Fruit fly (Drosophila melanogaster) whole organism, wandering third instar larva: ENCODE measurements around the gene Pect.

ENCODE experiments used
- CG32264 ChIP-seq: fragments of 200-800 bp; sonication (Bioruptor generic); optimal IDR thresholded peaks from 2 replicates; lab custom pipeline; 2016; ENCODE audit warnings: missing biosample characterization, missing genetic modification characterization
- CG9705 ChIP-seq: fragments of 200-800 bp; sonication (Bioruptor generic); optimal IDR thresholded peaks from 2 replicates; lab custom pipeline; 2018; ENCODE audit warnings: missing biosample characterization, mild to moderate bottlenecking, missing genetic modification characterization
- Dif ChIP-seq: fragments of 200-275, 200-300 bp; sonication (Bioruptor generic); optimal IDR thresholded peaks from 2 replicates; lab custom pipeline; 2018; ENCODE audit warnings: missing biosample characterization, missing genetic modification characterization; ENCODE audit not compliant: partially characterized antibody
- GATAd ChIP-seq: sonication (Bioruptor generic); optimal IDR thresholded peaks from 2 replicates; lab custom pipeline; 2016; ENCODE audit warnings: missing biosample characterization, missing genetic modification characterization
- HLH106 ChIP-seq: fragments of 200-800 bp; optimal IDR thresholded peaks from 3 replicates; lab custom pipeline; 2019; ENCODE audit warnings: missing biosample characterization, mild to moderate bottlenecking, missing genetic modification characterization, moderate library complexity
- Hr83 ChIP-seq: fragments of 200-300 bp; sonication (Bioruptor generic); optimal IDR thresholded peaks from 2 replicates; lab custom pipeline; 2016; ENCODE audit warnings: missing biosample characterization, mild to moderate bottlenecking, missing genetic modification characterization, moderate library complexity; ENCODE audit not compliant: poor library complexity, severe bottlenecking
- Jra ChIP-seq: sonication (Bioruptor generic); optimal IDR thresholded peaks from 2 replicates; lab custom pipeline; 2016; ENCODE audit warnings: missing biosample characterization, missing genetic modification characterization
- Mio ChIP-seq: sonication (Bioruptor generic); optimal IDR thresholded peaks from 2 replicates; lab custom pipeline; 2016; ENCODE audit warnings: missing biosample characterization, missing genetic modification characterization
- N ChIP-seq: fragments of >200 bp; optimal IDR thresholded peaks from 2 replicates; lab custom pipeline; 2018; ENCODE audit warnings: missing biosample characterization, missing external identifiers, missing genetic modification characterization
- OdsH ChIP-seq: fragments of 200-800 bp; sonication (Bioruptor generic); optimal IDR thresholded peaks from 2 replicates; lab custom pipeline; 2016; ENCODE audit warnings: missing biosample characterization, mild to moderate bottlenecking, missing genetic modification characterization
- Rel ChIP-seq, 2 experiments: fragments of 200-800 bp; sonication (Bioruptor generic) in 1 of 2; optimal IDR thresholded peaks; 2 replicates in 1 of 2; 3 replicates in 1 of 2; lab custom pipeline; 2016 to 2019; ENCODE audit warnings: mild to moderate bottlenecking in 2 of 2, missing biosample characterization in 2 of 2, missing genetic modification characterization in 2 of 2, moderate library complexity in 1 of 2
- Sp1 ChIP-seq: fragments of 200-800 bp; sonication (Bioruptor generic); optimal IDR thresholded peaks from 3 replicates; lab custom pipeline; 2019; ENCODE audit warnings: missing biosample characterization, mild to moderate bottlenecking, missing genetic modification characterization, moderate library complexity
- Vsx2 ChIP-seq: fragments of 200-300, 225-300 bp; sonication (Bioruptor generic); optimal IDR thresholded peaks from 2 replicates; lab custom pipeline; 2018; ENCODE audit warnings: missing biosample characterization, missing genetic modification characterization; ENCODE audit not compliant: partially characterized antibody
- br ChIP-seq: fragments of 200-800 bp; sonication (Bioruptor generic); optimal IDR thresholded peaks from 2 replicates; lab custom pipeline; 2016; ENCODE audit warnings: missing biosample characterization, missing genetic modification characterization
- brk ChIP-seq: fragments of 200-800 bp; sonication (Bioruptor generic); optimal IDR thresholded peaks from 2 replicates; lab custom pipeline; 2016; ENCODE audit warnings: missing biosample characterization, mild to moderate bottlenecking, missing genetic modification characterization
- dl ChIP-seq, 2 experiments: fragments of 175-275, 200-275 bp in 1 of 2; fragments of 200-275 bp in 1 of 2; sonication (Bioruptor generic); optimal IDR thresholded peaks; lab custom pipeline; 2018; ENCODE audit warnings: mild to moderate bottlenecking in 2 of 2, missing biosample characterization in 2 of 2, missing genetic modification characterization in 2 of 2, moderate library complexity in 2 of 2; ENCODE audit not compliant: partially characterized antibody in 2 of 2, insufficient read depth in 1 of 2
- dsf ChIP-seq: sonication (Bioruptor generic); optimal IDR thresholded peaks from 2 replicates; lab custom pipeline; 2016; ENCODE audit warnings: missing biosample characterization, missing genetic modification characterization, borderline replicate concordance
- ey ChIP-seq: fragments of 200-800 bp; sonication (Bioruptor generic); optimal IDR thresholded peaks from 2 replicates; lab custom pipeline; 2016; ENCODE audit warnings: missing biosample characterization, missing genetic modification characterization
- foxo ChIP-seq, 2 experiments: fragments of 200-800 bp; sonication (Bioruptor generic); optimal IDR thresholded peaks; 2 replicates in 1 of 2; 3 replicates in 1 of 2; lab custom pipeline; 2016 to 2017; ENCODE audit warnings: missing biosample characterization in 2 of 2, missing genetic modification characterization in 2 of 2
- fru ChIP-seq: fragments of 200-800 bp; sonication (Bioruptor generic); optimal IDR thresholded peaks from 3 replicates; lab custom pipeline; 2016; ENCODE audit warnings: missing biosample characterization, mild to moderate bottlenecking, missing genetic modification characterization
- h ChIP-seq: fragments of 200-800 bp; sonication (Bioruptor generic); optimal IDR thresholded peaks from 3 replicates; lab custom pipeline; 2016; ENCODE audit warnings: missing biosample characterization, mild to moderate bottlenecking, missing genetic modification characterization
- jim ChIP-seq: fragments of 175-275, 200-325 bp; sonication (Bioruptor generic); optimal IDR thresholded peaks from 2 replicates; lab custom pipeline; 2016; ENCODE audit warnings: missing biosample characterization, mild to moderate bottlenecking, missing genetic modification characterization
- lola ChIP-seq: fragments of >200 bp; optimal IDR thresholded peaks from 2 replicates; lab custom pipeline; 2017; ENCODE audit warnings: missing biosample characterization, missing genetic modification characterization
- pan ChIP-seq: fragments of >200 bp; optimal IDR thresholded peaks from 2 replicates; lab custom pipeline; 2017
- psq ChIP-seq: fragments of 200-800 bp; sonication (Bioruptor generic); optimal IDR thresholded peaks from 3 replicates; lab custom pipeline; 2017; ENCODE audit warnings: missing biosample characterization, mild to moderate bottlenecking, missing genetic modification characterization, moderate library complexity
- rgr ChIP-seq: fragments of 200-800 bp; sonication (Bioruptor generic); optimal IDR thresholded peaks from 3 replicates; lab custom pipeline; 2016; ENCODE audit warnings: missing biosample characterization, mild to moderate bottlenecking, missing genetic modification characterization
- sv ChIP-seq: fragments of 200-800 bp; sonication (Bioruptor generic); optimal IDR thresholded peaks from 3 replicates; lab custom pipeline; 2016; ENCODE audit warnings: missing biosample characterization, missing genetic modification characterization
- tai ChIP-seq: sonication (Bioruptor generic); optimal IDR thresholded peaks from 2 replicates; lab custom pipeline; 2016; ENCODE audit warnings: missing biosample characterization, missing genetic modification characterization
- usp ChIP-seq: fragments of >200 bp; optimal IDR thresholded peaks from 2 replicates; lab custom pipeline; 2017; ENCODE audit warnings: missing biosample characterization, missing genetic modification characterization

Pect gene

dm6 chr2L:13165802-13166347, 37.7 kb upstream of the Pect start, which contains the start of gene DnaJ-H:
TSS of gene DnaJ-H (minus strand) at chr2L:13166072.
- TF ChIP-seq Dif (GFP tag; lab: Kevin White, UChicago) (peak; percentile 50), psq (GFP tag; lab: Kevin White, UChicago) (peak; percentile 99), Hr83 (GFP tag; lab: Kevin White, UChicago) (no peak), jim (GFP tag; lab: Kevin White, UChicago) (no peak), pan (lab: Kevin White, UChicago) (no peak), dl (GFP tag; optimal IDR thresholded peaks at IDR 0.05; lab: Kevin White, UChicago; ENCODE audit: insufficient read depth in 1 of 2, partially characterized antibody in 2 of 2) (peak in 1 of 2 experiments; percentile 9)

- no peak for TF ChIP-seq ey (GFP tag; lab: Kevin White, UChicago)
- TF ChIP-seq HLH106 (tag; lab: Kevin White, UChicago): no peak
- no peak for TF ChIP-seq pan (lab: Kevin White, UChicago)
- no peak for TF ChIP-seq CG32264 (GFP tag; lab: Kevin White, UChicago)
- no peak for TF ChIP-seq rgr
- no peak for TF ChIP-seq N
- TF ChIP-seq jim (GFP tag; lab: Kevin White, UChicago): no peak
- no peak for TF ChIP-seq GATAd (GFP tag; lab: Kevin White, UChicago)
- TF ChIP-seq h (GFP tag; lab: Kevin White, UChicago): no peak
- no peak for TF ChIP-seq tai (GFP tag; lab: Kevin White, UChicago)
- no peak for TF ChIP-seq CG9705
- TF ChIP-seq Rel (GFP tag; optimal IDR thresholded peaks at IDR 0.05; lab: Kevin White, UChicago): no peak
- no peak for TF ChIP-seq Rel (tag; optimal IDR thresholded peaks at IDR 0.05; lab: Kevin White, UChicago)
These were observed 27.4 kb upstream of the Pect start, which contains the start of gene CG43925 for dm6 chr2L:13176123-13176522. TSS of gene CG43925 (plus strand) at chr2L:13176423.

- TF ChIP-seq fru (GFP tag; lab: Kevin White, UChicago) (peak; percentile 81), HLH106 (tag; lab: Kevin White, UChicago) (peak; percentile 84), sv (GFP tag; lab: Kevin White, UChicago) (peak; percentile 79), ey (GFP tag; lab: Kevin White, UChicago) (peak; percentile 76), psq (GFP tag; lab: Kevin White, UChicago) (peak; percentile 68), brk (GFP tag; lab: Kevin White, UChicago) (no peak), dsf (GFP tag; lab: Kevin White, UChicago) (peak; percentile 78), usp (GFP tag; lab: Kevin White, UChicago) (no peak), br (GFP tag; lab: Kevin White, UChicago) (peak; percentile 76), Rel (GFP tag; optimal IDR thresholded peaks at IDR 0.05; lab: Kevin White, UChicago) (no peak), Rel (tag; optimal IDR thresholded peaks at IDR 0.05; lab: Kevin White, UChicago) (peak; percentile 31), rgr (peak; percentile 77), Dif (GFP tag; lab: Kevin White, UChicago) (no peak), CG9705 (peak; percentile 77), h (GFP tag; lab: Kevin White, UChicago) (peak; percentile 84), OdsH (peak; percentile 73), Mio (GFP tag; lab: Kevin White, UChicago) (peak; percentile 41), GATAd (GFP tag; lab: Kevin White, UChicago) (peak; percentile 63), Hr83 (GFP tag; lab: Kevin White, UChicago) (peak; percentile 86), Vsx2 (GFP tag; lab: Kevin White, UChicago) (no peak), Sp1 (GFP tag; lab: Kevin White, UChicago) (peak; percentile 76), CG32264 (GFP tag; lab: Kevin White, UChicago) (peak; percentile 40), lola (GFP tag; lab: Kevin White, UChicago) (no peak), foxo (GFP tag; optimal IDR thresholded peaks at IDR 0.05; lab: Kevin White, UChicago) (peak in 1 of 2 experiments; percentile 87)
These were observed 26.8 kb upstream of the Pect start, which contains the start of the genes Sfmbt and CG5439 for dm6 chr2L:13176701-13177249. TSS of gene Sfmbt (minus strand) at chr2L:13176785. TSS of gene CG5439 (plus strand) at chr2L:13177150.

dm6 chr2L:13179095-13179494, 24.5 kb upstream of the Pect start, which contains the start of gene Alg7:
TSS of gene Alg7 (plus strand) at chr2L:13179247.
- TF ChIP-seq HLH106 (tag; lab: Kevin White, UChicago): no peak
- TF ChIP-seq Jra (GFP tag; lab: Kevin White, UChicago): no peak
- no peak for TF ChIP-seq Hr83 (GFP tag; lab: Kevin White, UChicago)
- no peak for TF ChIP-seq Rel (GFP tag; optimal IDR thresholded peaks at IDR 0.05; lab: Kevin White, UChicago)
- peak; percentile 97 for TF ChIP-seq Rel (tag; optimal IDR thresholded peaks at IDR 0.05; lab: Kevin White, UChicago)
- no peak for TF ChIP-seq jim (GFP tag; lab: Kevin White, UChicago)
- TF ChIP-seq h (GFP tag; lab: Kevin White, UChicago): no peak
